Fruit fly (Drosophila melanogaster) whole organism: ENCODE data around the gene amd.

Experiments used
- CG8478 ChIP-seq: fragments of >200 bp; optimal IDR thresholded peaks from 2 replicates; lab custom pipeline; 2018; ENCODE audit warnings: inconsistent platforms
- Dll ChIP-seq: fragments of >200 bp; optimal IDR thresholded peaks from 2 replicates; lab custom pipeline; 2017
- EcR ChIP-seq, 2 experiments: fragments of >200 bp; optimal IDR thresholded peaks; 2 replicates each; lab custom pipeline; 2017; ENCODE audit warnings: missing biosample characterization in 2 of 2, missing genetic modification characterization in 2 of 2, missing genetic modification reagents in 2 of 2
- pan ChIP-seq: fragments of >200 bp; optimal IDR thresholded peaks from 2 replicates; lab custom pipeline; 2017
- psq ChIP-seq: fragments of >200 bp; optimal IDR thresholded peaks from 2 replicates; lab custom pipeline; 2017
- usp ChIP-seq: fragments of >200 bp; optimal IDR thresholded peaks from 2 replicates; lab custom pipeline; 2017; ENCODE audit warnings: missing biosample characterization, missing genetic modification characterization, mixed read lengths

DNA sequence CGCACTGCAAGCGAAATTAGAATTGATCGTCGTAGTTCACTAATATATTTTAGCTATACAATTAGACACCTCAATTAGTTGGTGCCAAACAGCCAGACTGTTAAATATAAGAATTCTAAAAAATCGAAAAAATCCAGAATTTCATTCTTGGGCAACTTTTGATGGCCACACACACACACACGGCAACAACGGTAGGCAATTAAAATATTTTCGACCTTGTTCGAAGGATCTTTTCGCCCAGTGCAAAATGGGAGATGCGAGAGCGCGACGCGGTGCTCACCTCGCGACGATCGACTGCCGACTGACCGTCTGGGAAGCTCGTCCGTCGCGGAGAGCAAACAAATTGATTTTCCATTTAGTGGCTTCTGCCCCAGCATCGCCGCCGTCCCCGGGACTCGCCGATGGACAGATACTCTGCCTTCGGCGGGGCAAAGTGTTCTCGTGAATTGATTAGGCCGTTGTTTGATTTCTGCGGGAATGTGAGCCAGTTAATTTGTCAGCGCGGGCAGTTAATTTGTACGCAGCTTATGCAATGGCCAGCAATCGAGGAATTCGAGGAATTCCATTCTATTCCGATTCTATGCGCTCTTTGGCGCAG lies 40.3 kb upstream of the amd start, which contains the start of gene CG10702:
- no peak for TF ChIP-seq EcR (GFP tag; optimal IDR thresholded peaks at IDR 0.05; lab: Kevin White, UChicago)
- TF ChIP-seq usp (GFP tag; lab: Kevin White, UChicago): no peak
- no peak for TF ChIP-seq psq
- TF ChIP-seq CG8478 (lab: Kevin White, UChicago): no peak
- TF ChIP-seq Dll (lab: Kevin White, UChicago): no peak
- no peak for TF ChIP-seq pan
